Worm (Caenorhabditis elegans): ENCODE results near the gene C49F8.15.

Gene C49F8.15

DNA sequence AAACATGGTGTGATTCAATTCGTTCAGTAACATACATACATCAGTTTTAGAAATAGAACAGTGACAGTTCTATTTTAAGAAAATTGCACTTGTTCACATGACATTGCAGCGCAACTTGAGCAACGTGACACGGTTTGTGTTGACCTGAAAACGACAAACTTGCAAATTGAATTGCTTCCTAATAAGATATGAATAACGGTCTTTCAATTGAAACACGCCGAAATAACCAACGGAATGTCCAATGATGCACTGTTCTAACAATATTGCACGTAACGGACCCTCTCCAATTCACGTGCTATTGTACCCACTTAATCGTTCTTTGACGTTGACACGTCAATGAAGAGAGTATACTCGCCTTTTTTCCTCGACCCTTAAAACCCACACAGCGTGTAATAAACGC is 2.6 kb downstream of the C49F8.15 start (continued):
- TF ChIP-seq nhr-90 (tag; optimal IDR thresholded peaks at IDR 0.05; ENCODE audit: poor library complexity), result peak; percentile 38
- no peak for TF ChIP-seq nhr-77 (tag; optimal IDR thresholded peaks at IDR 0.05)
- peak in 1 of 2 experiments; percentile 8 for TF ChIP-seq lin-35 (GFP tag; optimal IDR thresholded peaks at IDR 0.05)
- no peak for TF ChIP-seq pqm-1 (tag; optimal IDR thresholded peaks at IDR 0.05)
- no peak for TF ChIP-seq unc-130 (tag; optimal IDR thresholded peaks at IDR 0.05)
- TF ChIP-seq lin-14 (GFP tag; optimal IDR thresholded peaks at IDR 0.05), result peak; percentile 49
- TF ChIP-seq nhr-47 (tag; optimal IDR thresholded peaks at IDR 0.05), result no peak
- peak; percentile 58 for TF ChIP-seq elt-2 (tag; optimal IDR thresholded peaks at IDR 0.05)
- TF ChIP-seq snu-23 (GFP tag; optimal IDR thresholded peaks at IDR 0.05), result peak; percentile 27
- peak; percentile 89 for TF ChIP-seq nhr-19 (GFP tag; conservative IDR thresholded peaks at IDR 0.05)

DNA sequence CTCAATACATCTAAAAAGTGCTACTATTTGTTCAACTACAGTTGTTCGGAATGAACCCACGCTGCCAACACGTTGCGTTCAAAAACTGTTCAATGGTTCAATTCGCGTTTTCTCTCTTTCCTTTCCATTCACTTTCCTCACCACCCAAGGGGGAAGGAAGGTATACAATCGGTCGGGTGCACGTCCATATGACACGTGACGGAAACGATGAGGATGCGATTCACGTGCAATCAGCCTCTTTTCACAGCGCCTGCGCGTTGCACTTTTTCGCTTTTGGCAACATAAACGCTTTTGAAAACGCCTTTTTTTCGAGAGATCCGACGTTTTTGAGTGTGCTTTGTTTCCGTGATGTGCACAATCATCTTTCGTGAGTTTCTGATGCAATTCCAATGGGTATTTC is 3.8 kb downstream of the C49F8.15 start:
- TF ChIP-seq pax-3 (tag; optimal IDR thresholded peaks at IDR 0.05), result no peak
- no peak for TF ChIP-seq fkh-4 (tag; optimal IDR thresholded peaks at IDR 0.05; ENCODE audit: borderline replicate concordance)
- TF ChIP-seq hlh-17 (GFP tag; optimal IDR thresholded peaks at IDR 0.05; ENCODE audit: borderline replicate concordance), result no peak
- peak; percentile 76 for TF ChIP-seq mep-1 (tag; optimal IDR thresholded peaks at IDR 0.05)
- peak; percentile 81 for TF ChIP-seq nhr-11 (tag; optimal IDR thresholded peaks at IDR 0.05)
- TF ChIP-seq dpl-1 (GFP tag; optimal IDR thresholded peaks at IDR 0.05), result peak in 2 of 3 experiments; percentile 1 to 35
- TF ChIP-seq swsn-7 (tag; optimal IDR thresholded peaks at IDR 0.05), result peak; percentile 71
- TF ChIP-seq nhr-90 (tag; optimal IDR thresholded peaks at IDR 0.05; ENCODE audit: poor library complexity), result peak; percentile 94
- TF ChIP-seq unc-98 (GFP tag; IDR thresholded peaks at IDR 0.05), result no peak
- TF ChIP-seq ceh-63 (GFP tag; optimal IDR thresholded peaks at IDR 0.05), result peak; percentile 61
- TF ChIP-seq dsc-1 (tag; optimal IDR thresholded peaks at IDR 0.05), result peak; percentile 35
- TF ChIP-seq pag-3 (tag; optimal IDR thresholded peaks at IDR 0.05; ENCODE audit: borderline replicate concordance, insufficient read depth), result no peak
- peak; percentile 85 for TF ChIP-seq unc-130 (tag; optimal IDR thresholded peaks at IDR 0.05)
- no peak for TF ChIP-seq alr-1 (tag; optimal IDR thresholded peaks at IDR 0.05; ENCODE audit: borderline replicate concordance)
- TF ChIP-seq F16B12.6 (tag; optimal IDR thresholded peaks at IDR 0.05), result no peak
- peak; percentile 98 for TF ChIP-seq nhr-20 (tag; optimal IDR thresholded peaks at IDR 0.05)
- peak; percentile 84 for TF ChIP-seq C16A3.4 (tag; optimal IDR thresholded peaks at IDR 0.05)
- TF ChIP-seq ceh-82 (tag; optimal IDR thresholded peaks at IDR 0.05), result peak; percentile 1 to 53 (median 49)
- peak in 5 of 6 experiments; percentile 53 to 91 (median 66) for TF ChIP-seq elt-3 (tag; optimal IDR thresholded peaks at IDR 0.05)
- TF ChIP-seq tbx-2 (tag; optimal IDR thresholded peaks at IDR 0.05), result peak; percentile 90
- peak; percentile 14 for TF ChIP-seq fos-1 (tag; optimal IDR thresholded peaks at IDR 0.05)
- TF ChIP-seq isw-1 (GFP tag; IDR thresholded peaks at IDR 0.05), result peak; percentile 4; the same call in 1 of the 2 replicates
- TF ChIP-seq fkh-10 (GFP tag; optimal IDR thresholded peaks at IDR 0.05), result peak; percentile 98
- no peak for TF ChIP-seq aly-2 (tag; optimal IDR thresholded peaks at IDR 0.05)
- no peak for TF ChIP-seq tlp-1 (tag; optimal IDR thresholded peaks at IDR 0.05)
- TF ChIP-seq efl-3 (GFP tag; optimal IDR thresholded peaks at IDR 0.05), result no peak
- peak; percentile 76 for TF ChIP-seq grh-1 (GFP tag; IDR thresholded peaks at IDR 0.05)
- peak; percentile 12 for TF ChIP-seq snpc-4 (tag; optimal IDR thresholded peaks at IDR 0.05)
- no peak for TF ChIP-seq ama-1 (optimal IDR thresholded peaks at IDR 0.05)
- peak; percentile 35 to 85 for TF ChIP-seq lin-35 (GFP tag; optimal IDR thresholded peaks at IDR 0.05)
- TF ChIP-seq ces-1 (GFP tag; optimal IDR thresholded peaks at IDR 0.05), result no peak
- TF ChIP-seq sox-4 (tag; optimal IDR thresholded peaks at IDR 0.05), result peak; percentile 74
- peak; percentile 84 for TF ChIP-seq ztf-4 (tag; optimal IDR thresholded peaks at IDR 0.05)
- peak; percentile 77 for TF ChIP-seq skn-1 (tag; optimal IDR thresholded peaks at IDR 0.05)
- TF ChIP-seq unc-62 (GFP tag; optimal IDR thresholded peaks at IDR 0.05), result no peak
- TF ChIP-seq zag-1 (tag; optimal IDR thresholded peaks at IDR 0.05), result no peak
- peak; percentile 99 for TF ChIP-seq blmp-1 (tag; optimal IDR thresholded peaks at IDR 0.05)
- TF ChIP-seq ceh-88 (GFP tag; IDR thresholded peaks at IDR 0.05), result peak; percentile 32; the same call in 1 of the 2 replicates
- peak; percentile 58 to 79 for TF ChIP-seq lsy-2 (tag; optimal IDR thresholded peaks at IDR 0.05)
- TF ChIP-seq efl-1 (optimal IDR thresholded peaks at IDR 0.05), result peak; percentile 38 to 44
- peak in 1 of 2 experiments; percentile 91 for TF ChIP-seq efl-1 (GFP tag; optimal IDR thresholded peaks at IDR 0.05 in 1 of 2)
- TF ChIP-seq nhr-77 (tag; optimal IDR thresholded peaks at IDR 0.05), result peak; percentile 83
- TF ChIP-seq nhr-76 (tag; optimal IDR thresholded peaks at IDR 0.05), result no peak
- peak; percentile 24 for TF ChIP-seq zip-4 (GFP tag; optimal IDR thresholded peaks at IDR 0.05)
- TF ChIP-seq lin-15B (tag; optimal IDR thresholded peaks at IDR 0.05), result no peak
